Fruit fly (Drosophila melanogaster) whole organism, embryonic: Measurements from ENCODE around the gene FucTA.

Experiments used
- Awh ChIP-seq: fragments of 200-800 bp; sonication (Bioruptor generic); IDR thresholded peaks from 2 replicates; pipeline ENCODE4, ENCODE4 v1.3.6; 2022; ENCODE audit warnings: missing biosample characterization, missing genetic modification characterization
- CG11398 ChIP-seq: fragments of 200-800 bp; sonication (Bioruptor generic); optimal IDR thresholded peaks from 2 replicates; lab custom pipeline; 2016; ENCODE audit warnings: missing biosample characterization, missing genetic modification characterization
- CG11723 ChIP-seq: fragments of 200-800 bp; sonication (Bioruptor generic); optimal IDR thresholded peaks from 2 replicates; lab custom pipeline; 2017; ENCODE audit warnings: missing biosample characterization, mild to moderate bottlenecking, missing genetic modification characterization
- CG13894 ChIP-seq: fragments of 200-800 bp; sonication (Bioruptor generic); optimal IDR thresholded peaks from 3 replicates; lab custom pipeline; 2018; ENCODE audit warnings: missing biosample characterization, mild to moderate bottlenecking, missing genetic modification characterization, moderate library complexity
- CG14860 ChIP-seq: fragments of 200-800 bp; sonication (Bioruptor generic); IDR thresholded peaks from 3 replicates; pipeline ENCODE4 v1.3.6; 2022; ENCODE audit warnings: missing biosample characterization, missing genetic modification characterization; ENCODE audit not compliant: partially characterized antibody
- CG14965 ChIP-seq: fragments of 200-800 bp; sonication (Bioruptor generic); optimal IDR thresholded peaks from 2 replicates; lab custom pipeline; 2016; ENCODE audit warnings: missing biosample characterization, missing genetic modification characterization, borderline replicate concordance
- CG16813 ChIP-seq: fragments of 200-800 bp; sonication (Bioruptor generic); IDR thresholded peaks from 3 replicates; pipeline ENCODE4 v1.3.6; 2022; ENCODE audit warnings: missing biosample characterization, missing genetic modification characterization; ENCODE audit not compliant: partially characterized antibody
- CG16863 ChIP-seq: fragments of 200-800 bp; sonication (Bioruptor generic); optimal IDR thresholded peaks from 3 replicates; lab custom pipeline; 2016; ENCODE audit warnings: missing biosample characterization, missing genetic modification characterization
- CG17328 ChIP-seq: fragments of 200-800 bp; sonication (Bioruptor generic); IDR thresholded peaks from 2 replicates; pipeline ENCODE4 v1.3.6; 2022; ENCODE audit warnings: missing biosample characterization, missing genetic modification characterization
- CG18599 ChIP-seq: fragments of 200-800 bp; sonication (Bioruptor generic); optimal IDR thresholded peaks from 3 replicates; lab custom pipeline; 2017; ENCODE audit warnings: missing biosample characterization, missing genetic modification characterization, mild to moderate bottlenecking, moderate library complexity, missing genetic modification reagents
- CG30403 ChIP-seq: fragments of 200-800 bp; sonication (Bioruptor generic); optimal IDR thresholded peaks from 3 replicates; lab custom pipeline; 2016; ENCODE audit warnings: missing biosample characterization, missing genetic modification characterization
- CG6175 ChIP-seq: fragments of 200-800 bp; sonication (Bioruptor generic); IDR thresholded peaks from 3 replicates; pipeline ENCODE4 v1.3.6; 2022; ENCODE audit warnings: missing biosample characterization, missing genetic modification characterization
- CG6272 ChIP-seq: fragments of 200-800 bp; sonication (Bioruptor generic); IDR thresholded peaks from 2 replicates; pipeline ENCODE4 v1.3.6; 2022; ENCODE audit warnings: missing biosample characterization, missing genetic modification characterization
- CG6683 ChIP-seq: fragments of 200-800 bp; sonication (Bioruptor generic); optimal IDR thresholded peaks from 2 replicates; lab custom pipeline; 2017; ENCODE audit warnings: missing biosample characterization, mild to moderate bottlenecking, missing genetic modification characterization, missing genetic modification reagents
- CG6854 ChIP-seq: fragments of 200-800 bp; sonication (Bioruptor generic); optimal IDR thresholded peaks from 3 replicates; lab custom pipeline; 2017; ENCODE audit warnings: missing biosample characterization, mild to moderate bottlenecking, missing genetic modification characterization
- CG7357 ChIP-seq: fragments of 200-800 bp; sonication (Bioruptor generic); IDR thresholded peaks from 3 replicates; pipeline ENCODE4 v1.3.6; 2022; ENCODE audit warnings: missing biosample characterization, missing genetic modification characterization
- CG8089 ChIP-seq: fragments of 200-800 bp; sonication (Bioruptor generic); optimal IDR thresholded peaks from 3 replicates; lab custom pipeline; 2016; ENCODE audit warnings: missing biosample characterization, missing genetic modification characterization
- CG9797 ChIP-seq: fragments of 200-800 bp; sonication (Bioruptor generic); optimal IDR thresholded peaks from 3 replicates; lab custom pipeline; 2018; ENCODE audit warnings: missing biosample characterization, mild to moderate bottlenecking, missing genetic modification characterization
- CG9876 ChIP-seq: fragments of 200-800 bp; sonication (Bioruptor generic); optimal IDR thresholded peaks from 2 replicates; lab custom pipeline; 2016; ENCODE audit warnings: missing biosample characterization, missing genetic modification characterization
- CrebB ChIP-seq: fragments of 200-800 bp; sonication (Bioruptor generic); optimal IDR thresholded peaks from 3 replicates; lab custom pipeline; 2018; ENCODE audit warnings: missing biosample characterization, mild to moderate bottlenecking, missing genetic modification characterization
- D19A ChIP-seq: fragments of 200-800 bp; optimal IDR thresholded peaks from 3 replicates; lab custom pipeline; 2019; ENCODE audit warnings: missing biosample characterization, mild to moderate bottlenecking, missing genetic modification characterization, moderate library complexity
- Dip2 ChIP-seq: fragments of 200-800 bp; sonication (Bioruptor generic); IDR thresholded peaks from 2 replicates; pipeline ENCODE4 v1.3.6; 2022; ENCODE audit warnings: missing biosample characterization, missing genetic modification characterization
- Hand ChIP-seq: fragments of 200-800 bp; sonication (Bioruptor generic); optimal IDR thresholded peaks from 2 replicates; lab custom pipeline; 2017; ENCODE audit warnings: mild to moderate bottlenecking, missing biosample characterization, missing genetic modification reagents, missing genetic modification characterization
- Hey ChIP-seq: fragments of 200-800 bp; sonication (Bioruptor generic); optimal IDR thresholded peaks from 3 replicates; lab custom pipeline; 2018; ENCODE audit warnings: missing biosample characterization, mild to moderate bottlenecking, missing genetic modification characterization
- MBD-R2 ChIP-seq: fragments of 200-800 bp; sonication (Bioruptor generic); IDR thresholded peaks from 2 replicates; pipeline ENCODE4 v1.3.6; 2022; ENCODE audit warnings: missing biosample characterization, missing genetic modification characterization
- Poxn ChIP-seq: fragments of 200-800 bp; sonication (Bioruptor generic); IDR thresholded peaks from 2 replicates; pipeline ENCODE4 v1.3.6; 2022; ENCODE audit warnings: missing biosample characterization, missing genetic modification characterization
- Rfx ChIP-seq: fragments of 200-800 bp; sonication (Bioruptor generic); IDR thresholded peaks from 2 replicates; pipeline ENCODE4 v1.3.6; 2022; ENCODE audit warnings: missing biosample characterization, missing genetic modification characterization
- Sox100B ChIP-seq: fragments of 200-800 bp; sonication (Bioruptor generic); optimal IDR thresholded peaks from 3 replicates; lab custom pipeline; 2018; ENCODE audit warnings: missing biosample characterization, mild to moderate bottlenecking, missing genetic modification characterization
- Sox102F ChIP-seq: fragments of 200-800 bp; sonication (Bioruptor generic); optimal IDR thresholded peaks from 2 replicates; lab custom pipeline; 2018; ENCODE audit warnings: missing biosample characterization, mild to moderate bottlenecking, missing genetic modification characterization, moderate library complexity
- Spps ChIP-seq: fragments of 200-800 bp; sonication (Bioruptor generic); optimal IDR thresholded peaks from 2 replicates; lab custom pipeline; 2018; ENCODE audit warnings: missing biosample characterization, mild to moderate bottlenecking, missing genetic modification characterization
- ap ChIP-seq: fragments of 200-800 bp; sonication (Bioruptor generic); IDR thresholded peaks from 2 replicates; pipeline ENCODE4 v1.3.6; 2022; ENCODE audit warnings: missing biosample characterization, missing genetic modification characterization
- danr ChIP-seq: fragments of 200-800 bp; sonication (Bioruptor generic); IDR thresholded peaks from 2 replicates; pipeline ENCODE4 v1.3.6; 2022; ENCODE audit warnings: missing biosample characterization, missing genetic modification characterization
- ftz-f1 ChIP-seq: fragments of 200-800 bp; sonication (Bioruptor generic); optimal IDR thresholded peaks from 2 replicates; lab custom pipeline; 2016; ENCODE audit warnings: missing biosample characterization, missing genetic modification characterization
- gcm ChIP-seq: fragments of 200-800 bp; sonication (Bioruptor generic); optimal IDR thresholded peaks from 2 replicates; lab custom pipeline; 2019; ENCODE audit warnings: missing biosample characterization, mild to moderate bottlenecking, missing genetic modification characterization, moderate library complexity
- gfzf ChIP-seq: fragments of 200-800 bp; sonication (Bioruptor generic); optimal IDR thresholded peaks from 2 replicates; lab custom pipeline; 2016; ENCODE audit warnings: missing biosample characterization, mild to moderate bottlenecking, missing genetic modification characterization, moderate library complexity
- ham ChIP-seq: fragments of 200-800 bp; sonication (Bioruptor generic); IDR thresholded peaks from 2 replicates; pipeline ENCODE4 v1.3.6; 2022; ENCODE audit warnings: missing biosample characterization, missing genetic modification characterization
- insv ChIP-seq, 2 experiments: fragments of 200-800 bp; sonication (Bioruptor generic); optimal IDR thresholded peaks; 3 replicates each; lab custom pipeline; 2016 to 2018; ENCODE audit warnings: missing biosample characterization in 2 of 2, missing genetic modification characterization in 2 of 2
- mam ChIP-seq: fragments of 200-800 bp; sonication (Bioruptor generic); optimal IDR thresholded peaks from 3 replicates; lab custom pipeline; 2016; ENCODE audit warnings: missing biosample characterization, missing genetic modification characterization
- nom ChIP-seq: fragments of 200-800 bp; sonication (Bioruptor generic); optimal IDR thresholded peaks from 2 replicates; lab custom pipeline; 2017; ENCODE audit warnings: missing biosample characterization, missing genetic modification characterization, mild to moderate bottlenecking, moderate library complexity, missing genetic modification reagents
- pan ChIP-seq, 4 experiments: fragments of >200 bp in 3 of 4; fragments of 200-800 bp in 1 of 4; sonication (Bioruptor generic) in 1 of 4; optimal IDR thresholded peaks in 3 of 4; IDR thresholded peaks in 1 of 4; 2 replicates each; pipeline versions ENCODE4 v1.3.6 to Lab custom; 2017 to 2022; ENCODE audit warnings: missing biosample characterization in 2 of 4, missing genetic modification characterization in 2 of 4, mixed read lengths in 1 of 4
- pfk ChIP-seq: fragments of 200-800 bp; sonication (Bioruptor generic); optimal IDR thresholded peaks from 2 replicates; lab custom pipeline; 2018; ENCODE audit warnings: missing biosample characterization, mild to moderate bottlenecking, missing genetic modification characterization, moderate library complexity
- pho ChIP-seq: fragments of 200-800 bp; sonication (Bioruptor generic); optimal IDR thresholded peaks from 2 replicates; lab custom pipeline; 2016; ENCODE audit warnings: missing biosample characterization, missing genetic modification characterization
- pnt ChIP-seq: fragments of 200-800 bp; sonication (Bioruptor generic); optimal IDR thresholded peaks from 3 replicates; lab custom pipeline; 2016; ENCODE audit warnings: missing biosample characterization, missing genetic modification characterization
- row ChIP-seq: fragments of 200-800 bp; sonication (Bioruptor generic); IDR thresholded peaks from 3 replicates; pipeline ENCODE4 v1.3.6; 2022; ENCODE audit warnings: missing biosample characterization, missing genetic modification characterization
- sd ChIP-seq: fragments of 200-800 bp; sonication (Bioruptor generic); optimal IDR thresholded peaks from 3 replicates; lab custom pipeline; 2018; ENCODE audit warnings: missing biosample characterization, mild to moderate bottlenecking, missing genetic modification characterization, moderate library complexity
- sima ChIP-seq: fragments of 200-800 bp; sonication (Bioruptor generic); optimal IDR thresholded peaks from 2 replicates; lab custom pipeline; 2016; ENCODE audit warnings: missing biosample characterization, missing genetic modification characterization
- slbo ChIP-seq: fragments of 200-800 bp; sonication (Bioruptor generic); IDR thresholded peaks from 2 replicates; pipeline ENCODE4 v1.3.6; 2022; ENCODE audit warnings: missing biosample characterization, missing genetic modification characterization
- sug ChIP-seq: fragments of 200-800 bp; optimal IDR thresholded peaks from 2 replicates; lab custom pipeline; 2019; ENCODE audit warnings: missing biosample characterization, mild to moderate bottlenecking, missing genetic modification characterization, moderate library complexity
- zen2 ChIP-seq: fragments of 200-800 bp; sonication (Bioruptor generic); IDR thresholded peaks from 3 replicates; pipeline ENCODE4 v1.3.6; 2022; ENCODE audit warnings: missing biosample characterization, missing genetic modification characterization; ENCODE audit not compliant: partially characterized antibody

The FucTA gene

DNA sequence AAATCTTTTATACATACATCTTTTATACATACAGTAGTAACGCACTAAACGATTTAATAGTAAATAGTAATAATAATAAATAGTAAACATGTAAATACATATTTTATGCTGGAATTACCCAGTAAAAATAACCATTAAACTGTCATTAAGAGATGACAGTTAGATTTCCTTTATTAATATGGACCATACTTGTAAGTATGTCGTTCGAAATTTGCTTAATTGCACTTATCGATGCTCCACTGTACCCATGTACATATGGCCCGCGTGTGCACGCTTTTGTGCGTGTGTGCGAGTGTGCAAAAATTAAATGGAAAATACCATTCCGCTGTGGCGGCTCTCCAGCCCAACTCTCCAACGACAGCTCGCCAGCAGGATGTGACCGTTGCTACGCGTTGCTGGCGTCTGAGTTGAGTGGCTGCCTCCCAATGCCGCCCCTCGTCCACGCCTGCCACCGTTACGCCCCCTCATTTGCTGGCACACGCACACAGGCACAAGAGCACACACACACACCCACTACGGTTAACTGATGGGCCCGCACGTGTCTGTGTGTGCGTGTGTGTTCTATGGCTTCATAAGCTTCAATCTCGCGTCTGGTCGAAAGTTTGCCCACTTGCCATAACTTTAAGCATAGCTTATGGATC, 44.1 kb upstream of the FucTA start (continued):
- TF ChIP-seq gfzf (no peak), CrebB (tag; lab: Kevin White, UChicago) (no peak), CG18599 (GFP tag; lab: Kevin White, UChicago) (peak; percentile 36), Poxn (GFP tag; lab: Robert Waterston, UW) (no peak), CG14965 (GFP tag; lab: Kevin White, UChicago) (no peak), CG9797 (GFP tag; lab: Kevin White, UChicago) (no peak), danr (GFP tag; lab: Robert Waterston, UW) (no peak), sd (tag; lab: Kevin White, UChicago) (no peak), Spps (no peak), gcm (GFP tag; lab: Kevin White, UChicago) (no peak), Dip2 (GFP tag; lab: Robert Waterston, UW) (no peak), pan (optimal IDR thresholded peaks at IDR 0.05; lab: Kevin White, UChicago) (no peak), pan (GFP tag; optimal IDR thresholded peaks at IDR 0.05 in 1 of 2, IDR thresholded peaks at IDR 0.05 in 1 of 2) (peak in 1 of 2 experiments; percentile 37), CG17328 (GFP tag; lab: Robert Waterston, UW) (0 out of 2 replicates have a peak, but pooled peaks have one; percentile 14), pfk (GFP tag; lab: Kevin White, UChicago) (no peak), CG6272 (GFP tag; lab: Robert Waterston, UW) (no peak), sima (GFP tag; lab: Kevin White, UChicago) (no peak), Sox102F (GFP tag; lab: Kevin White, UChicago) (peak; percentile 20), D19A (tag; lab: Kevin White, UChicago) (no peak), zen2 (GFP tag; lab: Robert Waterston, UW) (no peak), insv (GFP tag; optimal IDR thresholded peaks at IDR 0.05; lab: Kevin White, UChicago) (no peak), CG13894 (tag; lab: Kevin White, UChicago) (no peak), CG9876 (GFP tag; lab: Kevin White, UChicago) (no peak), ap (GFP tag; lab: Robert Waterston, UW) (no peak), pho (GFP tag; lab: Kevin White, UChicago) (no peak), CG11723 (GFP tag; lab: Kevin White, UChicago) (no peak), slbo (GFP tag; lab: Robert Waterston, UW) (peak; percentile 24; the same call in 1 of the 2 replicates), CG16813 (GFP tag; lab: Robert Waterston, UW) (no peak), Hand (no peak), CG6683 (no peak), ham (no peak), pnt (GFP tag; lab: Kevin White, UChicago) (no peak), ftz-f1 (GFP tag; lab: Kevin White, UChicago) (no peak), CG16863 (GFP tag; lab: Kevin White, UChicago) (no peak), nom (GFP tag; lab: Kevin White, UChicago) (peak; percentile 24), CG7357 (GFP tag; lab: Robert Waterston, UW) (no peak), CG8089 (GFP tag; lab: Kevin White, UChicago) (no peak), Hey (tag; lab: Kevin White, UChicago) (peak; percentile 92), CG6175 (GFP tag; lab: Robert Waterston, UW) (0 out of 3 replicates have a peak, but pooled peaks have one; percentile 21), Sox100B (GFP tag; lab: Kevin White, UChicago) (no peak), Awh (GFP tag; lab: Robert Waterston, UW) (no peak), MBD-R2 (GFP tag; lab: Robert Waterston, UW) (no peak), mam (no peak), CG30403 (GFP tag; lab: Kevin White, UChicago) (no peak), sug (tag; lab: Kevin White, UChicago) (no peak), Rfx (peak; percentile 36; the same call in 1 of the 2 replicates), row (peak; percentile 61), CG14860 (GFP tag; lab: Robert Waterston, UW) (no peak), CG11398 (GFP tag; lab: Kevin White, UChicago) (no peak), CG6854 (GFP tag; lab: Kevin White, UChicago) (no peak)
